Worm (Caenorhabditis elegans) whole organism, L3 larva: ENCODE measurements around the gene npr-30.

Experiments
- fos-1 ChIP-seq: fragments of 150-350 bp; optimal IDR thresholded peaks from 2 replicates; lab custom pipeline; 2014; ENCODE audit warnings: missing biosample characterization, missing genetic modification characterization
- lin-15B ChIP-seq: fragments of 150-350 bp; optimal IDR thresholded peaks from 2 replicates; lab custom pipeline; 2014; ENCODE audit warnings: missing biosample characterization, missing genetic modification characterization

ce11 chrIII:17558-17957 lies 14.4 kb downstream of the npr-30 start:
- TF ChIP-seq lin-15B (no peak), fos-1 (no peak)
